Worm (Caenorhabditis elegans) whole organism, early embryonic: ENCODE measurements around the gene gcy-5.

Experiments used
- ama-1 ChIP-seq: fragments of 150-350 bp; optimal IDR thresholded peaks from 2 replicates; lab custom pipeline; 2014
- hmbx-1 ChIP-seq: sonication (generic microtip); optimal IDR thresholded peaks from 2 replicates; lab custom pipeline; 2016; ENCODE audit warnings: mild to moderate bottlenecking, missing genetic modification characterization, missing compliant biosample characterization

DNA sequence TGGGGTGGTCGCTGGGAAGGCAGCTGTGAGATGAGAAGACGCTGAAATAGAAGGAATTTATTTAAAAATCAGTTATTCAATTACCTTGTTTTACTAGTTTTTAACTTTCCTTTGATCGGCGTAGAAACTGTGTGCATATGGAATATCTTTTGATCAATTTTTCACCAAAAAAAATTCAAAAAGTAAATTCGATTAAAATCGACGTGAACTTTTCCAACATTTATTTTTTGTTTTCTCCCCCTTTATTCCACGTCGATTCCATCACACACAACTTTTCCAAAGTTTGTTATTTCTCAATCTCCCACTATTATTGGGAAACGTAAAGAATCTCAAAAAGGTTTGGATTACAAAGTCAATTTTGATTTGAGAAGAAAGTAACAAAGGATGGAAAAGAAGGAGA, 44.5 kb upstream of the gcy-5 start, which contains the start of gene C07E3.4:
- no peak for TF ChIP-seq hmbx-1 (tag; lab: Kevin White, UChicago)
- TF ChIP-seq ama-1 (lab: Kevin White, UChicago) = no peak
